Fruit fly (Drosophila melanogaster) whole organism, embryonic: ENCODE results near the gene FRG1.
A peak's percentile ranks its signal among the peaks of the same experiment; 100 is the strongest.

Experiments used
- Ada2b ChIP-seq: fragments of 200-800 bp; sonication (Bioruptor generic); IDR thresholded peaks from 2 replicates; pipeline ENCODE4 v1.3.6; 2022; ENCODE audit warnings: missing biosample characterization, missing genetic modification characterization
- Bgb ChIP-seq: fragments of 200-800 bp; sonication (Bioruptor generic); IDR thresholded peaks from 2 replicates; pipeline ENCODE4 v1.3.6; 2022; ENCODE audit warnings: missing biosample characterization, missing genetic modification characterization; ENCODE audit not compliant: partially characterized antibody
- CG10147 ChIP-seq: fragments of 200-800 bp; sonication (Bioruptor generic); optimal IDR thresholded peaks from 2 replicates; lab custom pipeline; 2019; ENCODE audit warnings: missing biosample characterization, mild to moderate bottlenecking, missing genetic modification characterization, moderate library complexity
- CG11560 ChIP-seq: fragments of 200-800 bp; sonication (Bioruptor generic); IDR thresholded peaks from 3 replicates; pipeline ENCODE4 v1.3.6; 2022; ENCODE audit warnings: missing biosample characterization, missing genetic modification characterization
- CG14050 ChIP-seq: fragments of 200-800 bp; sonication (Bioruptor generic); IDR thresholded peaks from 3 replicates; pipeline ENCODE4 v1.3.6; 2022; ENCODE audit warnings: missing biosample characterization, missing genetic modification characterization
- CG14667 ChIP-seq: fragments of 200-800 bp; sonication (Bioruptor generic); IDR thresholded peaks from 2 replicates; pipeline ENCODE4 v1.3.6; 2022; ENCODE audit warnings: missing biosample characterization, missing genetic modification characterization
- CG15269 ChIP-seq: fragments of 200-800 bp; sonication (Bioruptor generic); optimal IDR thresholded peaks from 2 replicates; lab custom pipeline; 2018; ENCODE audit warnings: missing biosample characterization, mild to moderate bottlenecking, missing genetic modification characterization, moderate library complexity
- CG18764 ChIP-seq: fragments of 200-800 bp; sonication (Bioruptor generic); optimal IDR thresholded peaks from 3 replicates; lab custom pipeline; 2016; ENCODE audit warnings: missing biosample characterization, missing genetic modification characterization
- CG2889 ChIP-seq: fragments of 200-800 bp; sonication (Bioruptor generic); IDR thresholded peaks from 3 replicates; pipeline ENCODE4 v1.3.6; 2022; ENCODE audit warnings: missing biosample characterization, missing genetic modification characterization
- CG30020 ChIP-seq: fragments of 200-800 bp; optimal IDR thresholded peaks from 2 replicates; lab custom pipeline; 2019; ENCODE audit warnings: missing biosample characterization, mild to moderate bottlenecking, missing genetic modification characterization, moderate library complexity
- CG34224 ChIP-seq: fragments of 200-800 bp; sonication (Bioruptor generic); IDR thresholded peaks from 3 replicates; pipeline ENCODE4 v1.3.6; 2022; ENCODE audit warnings: missing biosample characterization, missing genetic modification characterization; ENCODE audit not compliant: partially characterized antibody
- CG3838 ChIP-seq: fragments of 200-800 bp; sonication (Bioruptor generic); optimal IDR thresholded peaks from 3 replicates; lab custom pipeline; 2016; ENCODE audit warnings: missing biosample characterization, missing genetic modification characterization
- CG4282 ChIP-seq: fragments of 200-800 bp; sonication (Bioruptor generic); optimal IDR thresholded peaks from 2 replicates; lab custom pipeline; 2016; ENCODE audit warnings: missing biosample characterization, missing genetic modification characterization
- CG4707 ChIP-seq: fragments of 200-800 bp; sonication (Bioruptor generic); optimal IDR thresholded peaks from 2 replicates; lab custom pipeline; 2018; ENCODE audit warnings: missing biosample characterization, mild to moderate bottlenecking, missing genetic modification characterization, moderate library complexity
- CG4730 ChIP-seq: fragments of 200-800 bp; sonication (Bioruptor generic); IDR thresholded peaks from 2 replicates; pipeline ENCODE4 v1.3.6; 2022; ENCODE audit warnings: missing biosample characterization, missing genetic modification characterization
- CG8765 ChIP-seq: fragments of 200-800 bp; sonication (Bioruptor generic); IDR thresholded peaks from 2 replicates; pipeline ENCODE4 v1.3.6; 2022; ENCODE audit warnings: missing biosample characterization, missing genetic modification characterization
- Camta ChIP-seq: fragments of 200-800 bp; sonication (Bioruptor generic); optimal IDR thresholded peaks from 2 replicates; lab custom pipeline; 2016; ENCODE audit warnings: missing biosample characterization, missing genetic modification characterization
- Deaf1 ChIP-seq: fragments of 200-800 bp; optimal IDR thresholded peaks from 3 replicates; lab custom pipeline; 2019; ENCODE audit warnings: missing biosample characterization, mild to moderate bottlenecking, missing genetic modification characterization, moderate library complexity
- Dip3 ChIP-seq: fragments of 200-800 bp; sonication (Bioruptor generic); optimal IDR thresholded peaks from 3 replicates; lab custom pipeline; 2016; ENCODE audit warnings: missing biosample characterization, missing genetic modification characterization
- Doc2 ChIP-seq: fragments of 200-800 bp; sonication (Bioruptor generic); IDR thresholded peaks from 2 replicates; pipeline ENCODE4 v1.3.6; 2022; ENCODE audit warnings: missing biosample characterization, missing genetic modification characterization
- Fer2 ChIP-seq: fragments of 200-800 bp; sonication (Bioruptor generic); optimal IDR thresholded peaks from 2 replicates; lab custom pipeline; 2018; ENCODE audit warnings: missing biosample characterization, mild to moderate bottlenecking, missing genetic modification characterization, moderate library complexity
- Max ChIP-seq: fragments of 200-800 bp; sonication (Bioruptor generic); optimal IDR thresholded peaks from 2 replicates; lab custom pipeline; 2016; ENCODE audit warnings: missing biosample characterization, mild to moderate bottlenecking, missing genetic modification characterization
- Myb ChIP-seq: fragments of 200-800 bp; sonication (Bioruptor generic); optimal IDR thresholded peaks from 2 replicates; lab custom pipeline; 2016; ENCODE audit warnings: missing biosample characterization, missing genetic modification characterization
- NFAT ChIP-seq: fragments of 200-800 bp; sonication (Bioruptor generic); IDR thresholded peaks from 2 replicates; pipeline ENCODE4 v1.3.6; 2022; ENCODE audit warnings: missing biosample characterization, missing genetic modification characterization
- NK7.1 ChIP-seq: fragments of 200-800 bp; sonication (Bioruptor generic); optimal IDR thresholded peaks from 3 replicates; lab custom pipeline; 2016; ENCODE audit warnings: missing biosample characterization, missing genetic modification characterization
- Nf-YB ChIP-seq: fragments of 200-800 bp; sonication (Bioruptor generic); optimal IDR thresholded peaks from 3 replicates; lab custom pipeline; 2019; ENCODE audit warnings: missing biosample characterization, mild to moderate bottlenecking, missing genetic modification characterization, moderate library complexity
- Opbp ChIP-seq: fragments of 200-800 bp; sonication (Bioruptor generic); IDR thresholded peaks from 3 replicates; pipeline ENCODE4 v1.3.6; 2022; ENCODE audit warnings: missing biosample characterization, missing genetic modification characterization; ENCODE audit not compliant: partially characterized antibody
- PHDP ChIP-seq: fragments of 200-800 bp; sonication (Bioruptor generic); optimal IDR thresholded peaks from 3 replicates; lab custom pipeline; 2018; ENCODE audit warnings: missing biosample characterization, mild to moderate bottlenecking, missing genetic modification characterization, moderate library complexity
- Rfx ChIP-seq: fragments of 200-800 bp; sonication (Bioruptor generic); IDR thresholded peaks from 2 replicates; pipeline ENCODE4 v1.3.6; 2022; ENCODE audit warnings: missing biosample characterization, missing genetic modification characterization
- Rx ChIP-seq: fragments of 200-800 bp; sonication (Bioruptor generic); IDR thresholded peaks from 2 replicates; pipeline ENCODE4 v1.3.6; 2022; ENCODE audit warnings: missing biosample characterization, missing genetic modification characterization
- Sry-δ ChIP-seq: fragments of 200-800 bp; sonication (Bioruptor generic); optimal IDR thresholded peaks from 2 replicates; lab custom pipeline; 2016; ENCODE audit warnings: missing biosample characterization, missing genetic modification characterization
- ac ChIP-seq: fragments of 200-800 bp; sonication (Bioruptor generic); optimal IDR thresholded peaks from 3 replicates; lab custom pipeline; 2017; ENCODE audit warnings: missing biosample characterization, mild to moderate bottlenecking, missing genetic modification characterization
- ash1 ChIP-seq: fragments of 200-800 bp; sonication (Bioruptor generic); optimal IDR thresholded peaks from 2 replicates; lab custom pipeline; 2018; ENCODE audit warnings: missing biosample characterization, mild to moderate bottlenecking, missing genetic modification characterization
- bcd ChIP-seq: fragments of 200-800 bp; sonication (Bioruptor generic); optimal IDR thresholded peaks from 2 replicates; lab custom pipeline; 2017; ENCODE audit warnings: missing biosample characterization, mild to moderate bottlenecking, missing genetic modification characterization
- bsh ChIP-seq, 2 experiments: fragments of 200-800 bp; sonication (Bioruptor generic); optimal IDR thresholded peaks; 2 replicates each; lab custom pipeline; 2017 to 2018; ENCODE audit warnings: mild to moderate bottlenecking in 2 of 2, missing biosample characterization in 2 of 2, missing genetic modification characterization in 2 of 2, moderate library complexity in 1 of 2
- btn ChIP-seq: fragments of 200-800 bp; sonication (Bioruptor generic); optimal IDR thresholded peaks from 2 replicates; lab custom pipeline; 2016; ENCODE audit warnings: missing biosample characterization, missing genetic modification characterization
- crp ChIP-seq, 2 experiments: fragments of 200-800 bp; sonication (Bioruptor generic); optimal IDR thresholded peaks; 2 replicates in 1 of 2; 3 replicates in 1 of 2; lab custom pipeline; 2017; ENCODE audit warnings: missing biosample characterization in 2 of 2, missing genetic modification characterization in 2 of 2, mild to moderate bottlenecking in 1 of 2, moderate library complexity in 1 of 2
- en ChIP-seq: fragments of 200-800 bp; sonication (Bioruptor generic); optimal IDR thresholded peaks from 2 replicates; lab custom pipeline; 2016; ENCODE audit warnings: missing biosample characterization, missing genetic modification characterization
- fd64A ChIP-seq: fragments of 200-800 bp; sonication (Bioruptor generic); optimal IDR thresholded peaks from 3 replicates; lab custom pipeline; 2018; ENCODE audit warnings: missing biosample characterization, mild to moderate bottlenecking, missing genetic modification characterization
- hbn ChIP-seq: fragments of 200-800 bp; sonication (Bioruptor generic); IDR thresholded peaks from 2 replicates; pipeline ENCODE4 v1.3.6; 2022; ENCODE audit warnings: missing biosample characterization, missing genetic modification characterization; ENCODE audit not compliant: partially characterized antibody
- inv ChIP-seq: fragments of 200-800 bp; sonication (Bioruptor generic); IDR thresholded peaks from 2 replicates; pipeline ENCODE4 v1.3.6; 2022; ENCODE audit warnings: missing biosample characterization, missing genetic modification characterization; ENCODE audit not compliant: partially characterized antibody
- jing ChIP-seq: fragments of 200-800 bp; sonication (Bioruptor generic); optimal IDR thresholded peaks from 2 replicates; lab custom pipeline; 2018; ENCODE audit warnings: missing biosample characterization, mild to moderate bottlenecking, missing genetic modification characterization
- lola ChIP-seq, 3 experiments: fragments of >200 bp in 2 of 3; fragments of 200-800 bp in 1 of 3; sonication (Bioruptor generic) in 1 of 3; optimal IDR thresholded peaks; 2 replicates each; lab custom pipeline; 2017 to 2019; ENCODE audit warnings: missing biosample characterization in 3 of 3, missing genetic modification characterization in 3 of 3, mild to moderate bottlenecking in 1 of 3, moderate library complexity in 1 of 3
- luna ChIP-seq: fragments of 200-800 bp; sonication (Bioruptor generic); optimal IDR thresholded peaks from 2 replicates; lab custom pipeline; 2016; ENCODE audit warnings: missing biosample characterization, missing genetic modification characterization
- run ChIP-seq: fragments of 200-800 bp; sonication (Bioruptor generic); optimal IDR thresholded peaks from 3 replicates; lab custom pipeline; 2018; ENCODE audit warnings: missing biosample characterization, mild to moderate bottlenecking, missing genetic modification characterization
- tgo ChIP-seq: fragments of 200-800 bp; sonication (Bioruptor generic); IDR thresholded peaks from 3 replicates; pipeline ENCODE4 v1.3.6; 2022; ENCODE audit warnings: missing biosample characterization, missing genetic modification characterization
- tna ChIP-seq: fragments of 200-800 bp; sonication (Bioruptor generic); IDR thresholded peaks from 2 replicates; pipeline ENCODE4 v1.3.6; 2022; ENCODE audit warnings: missing biosample characterization, missing genetic modification characterization; ENCODE audit not compliant: partially characterized antibody
- toy ChIP-seq: fragments of 200-800 bp; sonication (Bioruptor generic); IDR thresholded peaks from 2 replicates; pipeline ENCODE4 v1.3.6; 2022; ENCODE audit warnings: missing biosample characterization, missing genetic modification characterization
- trh ChIP-seq: fragments of 200-800 bp; sonication (Bioruptor generic); optimal IDR thresholded peaks from 2 replicates; lab custom pipeline; 2016; ENCODE audit warnings: missing biosample characterization, missing genetic modification characterization

FRG1 gene

DNA sequence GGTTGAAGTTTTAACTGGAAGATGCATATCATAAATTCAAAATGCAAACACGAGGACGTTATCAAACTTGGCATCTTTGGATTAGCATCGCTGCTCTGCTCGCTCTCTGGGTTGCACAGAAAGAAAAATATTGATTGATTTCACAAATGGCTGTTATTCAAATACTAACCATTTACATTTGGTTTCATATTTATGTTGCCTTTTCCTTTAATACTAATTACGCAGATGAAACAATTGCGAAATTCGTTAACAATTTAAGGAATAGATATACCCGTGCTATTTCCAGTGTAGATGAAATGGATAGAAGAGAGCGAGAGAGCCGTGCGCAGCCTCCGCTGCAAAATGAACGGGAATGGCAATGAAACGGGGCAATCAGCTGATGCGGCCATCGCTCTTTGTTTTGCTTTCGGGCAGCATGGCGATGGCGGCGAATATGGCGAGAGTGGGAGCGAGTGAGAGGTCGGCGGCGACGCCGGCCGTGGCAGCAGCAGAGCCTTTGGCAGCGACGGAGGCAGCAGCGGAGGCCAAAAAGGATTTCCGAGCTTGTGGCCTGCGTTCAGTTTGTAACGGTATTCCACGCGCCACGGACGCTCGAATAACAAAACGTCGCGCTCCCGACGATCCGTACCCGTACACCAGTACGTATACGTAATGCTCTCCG lies 49.1 kb downstream of the FRG1 start, which contains the start of gene rdgC (continued):
- TF ChIP-seq lola (GFP tag; optimal IDR thresholded peaks at IDR 0.05; lab: Kevin White, UChicago) (peak in 1 of 3 experiments; percentile 40), CG4730 (GFP tag; lab: Robert Waterston, UW) (peak; percentile 96), jing (peak; percentile 93), en (peak; percentile 92), CG4707 (GFP tag; lab: Kevin White, UChicago) (peak; percentile 91), bsh (GFP tag; optimal IDR thresholded peaks at IDR 0.05; lab: Kevin White, UChicago) (peak in 1 of 2 experiments; percentile 91), Myb (GFP tag; lab: Kevin White, UChicago) (peak; percentile 85), CG30020 (peak; percentile 54), ash1 (GFP tag; lab: Kevin White, UChicago) (peak; percentile 80), luna (GFP tag; lab: Kevin White, UChicago) (peak; percentile 86), inv (GFP tag; lab: Robert Waterston, UW) (no peak), btn (GFP tag; lab: Kevin White, UChicago) (peak; percentile 95), Fer2 (tag; lab: Kevin White, UChicago) (peak; percentile 83), trh (peak; percentile 89), CG4282 (GFP tag; lab: Kevin White, UChicago) (peak; percentile 82), ac (GFP tag; lab: Kevin White, UChicago) (peak; percentile 22), tna (GFP tag; lab: Robert Waterston, UW) (no peak), bcd (GFP tag; lab: Kevin White, UChicago) (peak; percentile 95), CG18764 (GFP tag; lab: Kevin White, UChicago) (peak; percentile 95), Opbp (GFP tag; lab: Robert Waterston, UW) (no peak), run (tag; lab: Kevin White, UChicago) (peak; percentile 93), Bgb (GFP tag; lab: Robert Waterston, UW) (peak; percentile 11; the same call in 1 of the 2 replicates), Dip3 (GFP tag; lab: Kevin White, UChicago) (peak; percentile 94), fd64A (GFP tag; lab: Kevin White, UChicago) (peak; percentile 85), CG14667 (peak; percentile 92), Rx (GFP tag; lab: Robert Waterston, UW) (peak; percentile 95), Camta (GFP tag; lab: Kevin White, UChicago) (peak; percentile 95), crp (GFP tag; optimal IDR thresholded peaks at IDR 0.05; lab: Kevin White, UChicago) (peak in 1 of 2 experiments; percentile 70), CG8765 (GFP tag; lab: Robert Waterston, UW) (peak; percentile 62; the same call in 1 of the 2 replicates), Deaf1 (tag; lab: Kevin White, UChicago) (peak; percentile 81), hbn (GFP tag; lab: Robert Waterston, UW) (no peak), CG15269 (tag; lab: Kevin White, UChicago) (peak; percentile 96), NFAT (peak; percentile 93), tgo (GFP tag; lab: Robert Waterston, UW) (peak; percentile 96), CG11560 (tag; lab: Robert Waterston, UW) (peak; percentile 83), Ada2b (peak; percentile 98), toy (GFP tag; lab: Robert Waterston, UW) (peak; percentile 92), PHDP (tag; lab: Kevin White, UChicago) (peak; percentile 96), Max (GFP tag; lab: Kevin White, UChicago) (peak; percentile 92), CG10147 (peak; percentile 96), Nf-YB (GFP tag; lab: Kevin White, UChicago) (peak; percentile 80), CG3838 (GFP tag; lab: Kevin White, UChicago) (peak; percentile 75), Rfx (peak; percentile 98), CG34224 (GFP tag; lab: Robert Waterston, UW) (no peak), CG14050 (GFP tag; lab: Robert Waterston, UW) (peak; percentile 95), CG2889 (GFP tag; lab: Robert Waterston, UW) (peak; percentile 90), Doc2 (GFP tag; lab: Robert Waterston, UW) (peak; percentile 89), NK7.1 (peak; percentile 94), Sry-δ (GFP tag; lab: Kevin White, UChicago) (peak; percentile 73)
